Worm (Caenorhabditis elegans) whole organism, mixed stage, embryonic: ENCODE measurements around the gene T22C8.6.

Experiments used
- ces-1 ChIP-seq: fragments of 150-350 bp; optimal IDR thresholded peaks from 2 replicates; lab custom pipeline; 2014; ENCODE audit warnings: missing biosample characterization, missing genetic modification reagents, missing genetic modification characterization
- mab-5 ChIP-seq: fragments of 150-350 bp; optimal IDR thresholded peaks from 2 replicates; lab custom pipeline; 2014; ENCODE audit warnings: missing biosample characterization, missing genetic modification characterization
- nhr-28 ChIP-seq: fragments of 150-350 bp; optimal IDR thresholded peaks from 2 replicates; lab custom pipeline; 2014; ENCODE audit warnings: missing biosample characterization, missing genetic modification characterization
- pha-4 ChIP-seq: fragments of 150-350 bp; optimal IDR thresholded peaks from 2 replicates; lab custom pipeline; 2018; ENCODE audit warnings: missing biosample characterization, missing genetic modification reagents, missing genetic modification characterization
- ztf-11 ChIP-seq: fragments of 150-350 bp; optimal IDR thresholded peaks from 2 replicates; lab custom pipeline; 2014; ENCODE audit warnings: missing biosample characterization, missing genetic modification characterization

- TF ChIP-seq mab-5 (tag; lab: Kevin White, UChicago) (no peak), nhr-28 (no peak), ces-1 (GFP tag; lab: Kevin White, UChicago) (no peak), pha-4 (tag; lab: Kevin White, UChicago) (no peak), ztf-11 (tag; lab: Kevin White, UChicago) (no peak)
Observed at ce11 chrII:8599214-8599613, 30.9 kb downstream of the T22C8.6 start, which contains the start of gene F28C6.5.
